Worm (Caenorhabditis elegans) whole organism, late embryonic: ENCODE results near the gene C24D10.2.
A peak's percentile ranks its signal among the peaks of the same experiment; 100 is the strongest.

Experiments
- C08G9.2 ChIP-seq: sonication (generic microtip); optimal IDR thresholded peaks from 2 replicates; lab custom pipeline; 2016; ENCODE audit warnings: mild to moderate bottlenecking, missing genetic modification characterization, moderate library complexity, missing compliant biosample characterization
- K02D7.2 ChIP-seq: sonication (generic microtip); optimal IDR thresholded peaks from 2 replicates; lab custom pipeline; 2017; ENCODE audit warnings: mild to moderate bottlenecking, missing genetic modification characterization, missing compliant biosample characterization
- T23F11.4 ChIP-seq: fragments of 200-800 bp; sonication (Bioruptor generic); optimal IDR thresholded peaks from 2 replicates; lab custom pipeline; 2018; ENCODE audit warnings: mild to moderate bottlenecking, missing genetic modification characterization, missing compliant biosample characterization
- Y22D7AL.16 ChIP-seq: sonication (generic microtip); optimal IDR thresholded peaks from 2 replicates; lab custom pipeline; 2016; ENCODE audit warnings: missing genetic modification characterization, missing compliant biosample characterization
- ahr-1 ChIP-seq: sonication (generic microtip); optimal IDR thresholded peaks from 2 replicates; lab custom pipeline; 2016; ENCODE audit warnings: missing genetic modification characterization, missing compliant biosample characterization
- ceh-14 ChIP-seq: sonication (generic microtip); optimal IDR thresholded peaks from 2 replicates; lab custom pipeline; 2016; ENCODE audit warnings: missing genotype, missing genetic modification characterization, missing compliant biosample characterization
- ceh-18 ChIP-seq: sonication (generic microtip); optimal IDR thresholded peaks from 2 replicates; lab custom pipeline; 2016; ENCODE audit warnings: missing genetic modification characterization, missing compliant biosample characterization
- ceh-2 ChIP-seq: sonication (generic microtip); optimal IDR thresholded peaks from 2 replicates; lab custom pipeline; 2016; ENCODE audit warnings: missing genotype, missing genetic modification characterization, missing compliant biosample characterization
- ceh-34 ChIP-seq: sonication (generic microtip); optimal IDR thresholded peaks from 2 replicates; lab custom pipeline; 2016; ENCODE audit warnings: mild to moderate bottlenecking, missing genetic modification characterization, missing compliant biosample characterization
- ceh-9 ChIP-seq: sonication (generic microtip); optimal IDR thresholded peaks from 2 replicates; lab custom pipeline; 2016; ENCODE audit warnings: mild to moderate bottlenecking, missing genetic modification characterization, inconsistent platforms, missing compliant biosample characterization
- elt-2 ChIP-seq: sonication (generic microtip); optimal IDR thresholded peaks from 2 replicates; lab custom pipeline; 2016; ENCODE audit warnings: missing genetic modification reagents, missing genetic modification characterization, missing compliant biosample characterization
- elt-4 ChIP-seq: sonication (generic microtip); optimal IDR thresholded peaks from 2 replicates; lab custom pipeline; 2016; ENCODE audit warnings: missing genetic modification characterization, missing compliant biosample characterization
- fax-1 ChIP-seq: sonication (generic microtip); optimal IDR thresholded peaks from 2 replicates; lab custom pipeline; 2016; ENCODE audit warnings: missing genotype, missing genetic modification characterization, missing compliant biosample characterization
- fkh-10 ChIP-seq: fragments of 150-350 bp; optimal IDR thresholded peaks from 2 replicates; lab custom pipeline; 2014; ENCODE audit warnings: missing biosample characterization, missing genetic modification reagents, missing genetic modification characterization
- hlh-13 ChIP-seq: fragments of 200-800 bp; sonication (Bioruptor generic); optimal IDR thresholded peaks from 2 replicates; lab custom pipeline; 2018; ENCODE audit warnings: mild to moderate bottlenecking, missing genetic modification characterization, missing compliant biosample characterization
- hlh-8 ChIP-seq: sonication (generic microtip); optimal IDR thresholded peaks from 2 replicates; lab custom pipeline; 2016; ENCODE audit warnings: missing genotype, missing genetic modification characterization, missing compliant biosample characterization
- lim-6 ChIP-seq: sonication (generic microtip); optimal IDR thresholded peaks from 2 replicates; lab custom pipeline; 2016; ENCODE audit warnings: missing genetic modification characterization, missing compliant biosample characterization
- lin-11 ChIP-seq: fragments of 200-800 bp; sonication (Bioruptor generic); optimal IDR thresholded peaks from 2 replicates; lab custom pipeline; 2018; ENCODE audit warnings: mild to moderate bottlenecking, missing genetic modification characterization, missing compliant biosample characterization
- madf-2 ChIP-seq: sonication (generic microtip); optimal IDR thresholded peaks from 2 replicates; lab custom pipeline; 2017; ENCODE audit warnings: missing genetic modification characterization, missing compliant biosample characterization
- mec-3 ChIP-seq: sonication (generic microtip); optimal IDR thresholded peaks from 2 replicates; lab custom pipeline; 2016; ENCODE audit warnings: borderline replicate concordance, missing genetic modification characterization, missing compliant biosample characterization
- nfya-1 ChIP-seq: sonication (generic microtip); optimal IDR thresholded peaks from 2 replicates; lab custom pipeline; 2017; ENCODE audit warnings: missing genetic modification characterization, mild to moderate bottlenecking, missing compliant biosample characterization, antibody characterized with exemption, moderate library complexity
- nhr-11 ChIP-seq: fragments of 150-350 bp; optimal IDR thresholded peaks from 2 replicates; lab custom pipeline; 2014; ENCODE audit warnings: missing biosample characterization, missing genetic modification characterization
- pat-9 ChIP-seq: fragments of 200-800 bp; sonication (Bioruptor generic); optimal IDR thresholded peaks from 2 replicates; lab custom pipeline; 2018; ENCODE audit warnings: mild to moderate bottlenecking, missing genetic modification characterization, moderate library complexity, missing compliant biosample characterization
- ref-2 ChIP-seq: sonication (generic microtip); optimal IDR thresholded peaks from 2 replicates; lab custom pipeline; 2016; ENCODE audit warnings: missing genetic modification characterization, missing compliant biosample characterization
- sox-4 ChIP-seq: sonication (generic microtip); optimal IDR thresholded peaks from 2 replicates; lab custom pipeline; 2017; ENCODE audit warnings: mild to moderate bottlenecking, missing genetic modification characterization, inconsistent platforms, missing compliant biosample characterization
- tbx-7 ChIP-seq: sonication (generic microtip); optimal IDR thresholded peaks from 2 replicates; lab custom pipeline; 2016; ENCODE audit warnings: missing genotype, missing genetic modification characterization, missing compliant biosample characterization
- ttx-3 ChIP-seq: sonication (generic microtip); optimal IDR thresholded peaks from 2 replicates; lab custom pipeline; 2016; ENCODE audit warnings: missing genetic modification reagents, missing genetic modification characterization, missing compliant biosample characterization
- unc-3 ChIP-seq, 2 experiments: fragments of 200-800 bp in 1 of 2; sonication (Bioruptor generic) in 1 of 2; sonication (generic microtip) in 1 of 2; conservative IDR thresholded peaks in 1 of 2; optimal IDR thresholded peaks in 1 of 2; 2 replicates each; pipeline versions ENCODE4 v1.3.6 to Lab custom; 2016 to 2022; ENCODE audit warnings: missing compliant biosample characterization in 2 of 2, missing genetic modification characterization in 2 of 2, missing genetic modification reagents in 1 of 2
- unc-42 ChIP-seq: sonication (generic microtip); optimal IDR thresholded peaks from 2 replicates; lab custom pipeline; 2016; ENCODE audit warnings: missing genotype, missing genetic modification characterization, missing compliant biosample characterization
- unc-55 ChIP-seq: sonication (generic microtip); optimal IDR thresholded peaks from 2 replicates; lab custom pipeline; 2017; ENCODE audit warnings: missing biosample characterization, missing genetic modification reagents, missing genetic modification characterization
- unc-86 ChIP-seq: sonication (generic microtip); optimal IDR thresholded peaks from 2 replicates; lab custom pipeline; 2016; ENCODE audit warnings: missing genetic modification characterization, missing compliant biosample characterization
- zip-5 ChIP-seq: sonication (generic microtip); optimal IDR thresholded peaks from 2 replicates; lab custom pipeline; 2016; ENCODE audit warnings: missing genetic modification characterization, missing compliant biosample characterization
- ztf-16 ChIP-seq: sonication (generic microtip); optimal IDR thresholded peaks from 2 replicates; lab custom pipeline; 2017; ENCODE audit warnings: missing genetic modification characterization, missing compliant biosample characterization

C24D10.2 gene

ce11 chrIV:5188051-5188450 lies 24.9 kb downstream of the C24D10.2 start:
- TF ChIP-seq Y22D7AL.16 (tag; lab: Kevin White, UChicago) = no peak
- TF ChIP-seq ceh-18 = no peak
- TF ChIP-seq C08G9.2 = peak; percentile 20

- no peak for TF ChIP-seq pat-9 (tag; lab: Kevin White, UChicago)
Measured at ce11 chrIV:5195531-5195930, 32.4 kb downstream of the C24D10.2 start, which contains the start of gene gpa-18. gpa-18 (minus strand) TSS chrIV:5195631.

ce11 chrIV:5200813-5201212 lies 37.7 kb downstream of the C24D10.2 start:
- TF ChIP-seq ref-2 (no peak), ttx-3 (tag; lab: Kevin White, UChicago) (no peak), lim-6 (tag; lab: Kevin White, UChicago) (no peak), fax-1 (no peak), tbx-7 (tag; lab: Kevin White, UChicago) (no peak), lin-11 (tag; lab: Kevin White, UChicago) (no peak), elt-4 (tag; lab: Kevin White, UChicago) (no peak), ceh-9 (no peak), unc-42 (tag; lab: Kevin White, UChicago) (no peak), nfya-1 (tag; lab: Kevin White, UChicago) (no peak), hlh-8 (no peak), zip-5 (tag; lab: Kevin White, UChicago) (no peak), unc-55 (GFP tag; lab: Kevin White, UChicago) (no peak), K02D7.2 (tag; lab: Kevin White, UChicago) (no peak)

- TF ChIP-seq elt-2 (tag; lab: Kevin White, UChicago) = no peak
- no peak for TF ChIP-seq sox-4 (tag; lab: Kevin White, UChicago)
- no peak for TF ChIP-seq lim-6 (tag; lab: Kevin White, UChicago)
- TF ChIP-seq nhr-11 (tag; lab: Kevin White, UChicago) = no peak
- no peak for TF ChIP-seq unc-86 (tag; lab: Kevin White, UChicago)
- no peak for TF ChIP-seq ttx-3 (tag; lab: Kevin White, UChicago)
Measured at ce11 chrIV:5202575-5202974, 39.4 kb downstream of the C24D10.2 start.

- no peak for TF ChIP-seq ceh-14 (tag; lab: Kevin White, UChicago)
- no peak for TF ChIP-seq hlh-13
- TF ChIP-seq lin-11 (tag; lab: Kevin White, UChicago) = no peak
- TF ChIP-seq unc-3 (GFP tag; conservative IDR thresholded peaks at IDR 0.05; lab: Robert Waterston, UW) = no peak
- TF ChIP-seq unc-3 (tag; optimal IDR thresholded peaks at IDR 0.05; lab: Kevin White, UChicago) = no peak
- TF ChIP-seq ahr-1 (tag; lab: Kevin White, UChicago) = no peak
- no peak for TF ChIP-seq zip-5 (tag; lab: Kevin White, UChicago)
- no peak for TF ChIP-seq ceh-34
- TF ChIP-seq mec-3 (tag; lab: Kevin White, UChicago) = no peak
- TF ChIP-seq ztf-16 (tag; lab: Kevin White, UChicago) = no peak
- no peak for TF ChIP-seq ceh-2 (tag; lab: Kevin White, UChicago)
- TF ChIP-seq ttx-3 (tag; lab: Kevin White, UChicago) = no peak
- TF ChIP-seq T23F11.4 (GFP tag; lab: Kevin White, UChicago) = no peak
- TF ChIP-seq madf-2 (tag; lab: Kevin White, UChicago) = no peak
- no peak for TF ChIP-seq C08G9.2
- TF ChIP-seq elt-2 (tag; lab: Kevin White, UChicago) = no peak
- no peak for TF ChIP-seq fkh-10 (GFP tag; lab: Kevin White, UChicago)
- no peak for TF ChIP-seq lim-6 (tag; lab: Kevin White, UChicago)
- TF ChIP-seq, all 69 proteins: peak for 0
Measured at ce11 chrIV:5204573-5204972, 41.4 kb downstream of the C24D10.2 start, which contains the start of gene tni-4. tni-4 (plus strand) TSS chrIV:5204591.
